Worm (Caenorhabditis elegans): ENCODE data around the gene Y81G3A.6.

Y81G3A.6 gene

DNA sequence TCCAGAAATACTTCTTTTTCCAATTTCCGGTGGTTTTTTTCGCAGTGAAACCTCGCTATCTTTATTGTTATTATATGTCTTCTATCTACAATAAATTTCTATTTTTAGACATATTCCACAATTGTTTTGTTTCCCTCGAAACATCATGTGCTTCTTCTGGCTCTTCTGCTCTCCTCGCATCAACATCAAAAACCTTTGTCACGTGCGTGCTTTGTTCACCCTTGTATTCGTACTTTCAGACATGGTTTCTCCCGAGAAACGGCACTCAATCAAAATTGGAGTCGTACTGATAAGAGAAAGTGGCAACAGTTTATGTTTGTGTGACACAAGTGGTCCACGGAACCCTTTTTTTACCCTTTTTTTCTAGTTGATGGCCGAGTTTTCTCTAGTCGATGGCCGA, 4.6 kb downstream of the Y81G3A.6 start (continued):
- TF ChIP-seq lsy-2 (tag; optimal IDR thresholded peaks at IDR 0.05) (no peak), sma-3 (GFP tag; optimal IDR thresholded peaks at IDR 0.05) (peak; percentile 25), blmp-1 (tag; optimal IDR thresholded peaks at IDR 0.05; ENCODE audit: insufficient read depth) (no peak)

DNA sequence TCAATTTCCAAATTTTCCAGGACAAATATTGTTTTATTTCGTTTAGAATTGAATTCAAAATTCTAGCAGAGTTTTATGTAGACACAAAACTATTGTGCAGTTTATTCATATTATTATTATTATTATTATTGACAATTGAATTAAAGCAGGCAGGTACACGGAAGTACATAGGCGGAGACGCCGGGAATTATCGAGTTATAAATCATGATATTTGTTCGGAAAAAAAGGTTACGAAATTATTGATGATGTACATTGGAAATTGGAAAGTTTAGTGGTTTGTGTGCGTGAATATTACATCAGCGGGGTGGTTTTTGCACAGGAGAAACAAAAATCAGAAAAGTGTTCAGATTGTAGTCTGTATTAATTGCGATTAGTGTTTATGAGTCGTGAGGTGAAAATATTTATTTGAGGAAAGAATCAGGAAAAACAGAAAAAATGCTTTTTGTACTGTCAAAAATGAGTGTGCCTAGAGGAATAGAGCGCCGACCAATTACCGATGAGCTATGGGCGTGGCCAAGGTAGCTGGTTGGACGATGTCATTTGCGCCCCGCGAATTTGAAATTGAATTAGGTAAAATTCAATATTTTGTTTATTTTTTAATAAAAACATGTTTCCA, 5.9 kb downstream of the Y81G3A.6 start:
- no peak for TF ChIP-seq peb-1 (tag; optimal IDR thresholded peaks at IDR 0.05)
- TF ChIP-seq nhr-6 (tag; optimal IDR thresholded peaks at IDR 0.05): no peak
- no peak for TF ChIP-seq ztf-4 (tag; optimal IDR thresholded peaks at IDR 0.05)
- TF ChIP-seq nhr-10 (tag; optimal IDR thresholded peaks at IDR 0.05): no peak
- TF ChIP-seq F13H6.1 (tag; optimal IDR thresholded peaks at IDR 0.05): no peak
- TF ChIP-seq egl-27 (tag; optimal IDR thresholded peaks at IDR 0.05): no peak
- TF ChIP-seq gmeb-1 (tag; optimal IDR thresholded peaks at IDR 0.05): no peak
- TF ChIP-seq sma-9 (GFP tag; optimal IDR thresholded peaks at IDR 0.05): peak; percentile 26
- no peak for TF ChIP-seq sma-9 (tag; optimal IDR thresholded peaks at IDR 0.05)
- no peak for TF ChIP-seq nhr-25 (tag; optimal IDR thresholded peaks at IDR 0.05)
- no peak for TF ChIP-seq mdl-1 (tag; optimal IDR thresholded peaks at IDR 0.05)
- peak; percentile 48 for TF ChIP-seq fos-1 (tag; optimal IDR thresholded peaks at IDR 0.05)
- no peak for TF ChIP-seq nhr-21 (tag; optimal IDR thresholded peaks at IDR 0.05)
- TF ChIP-seq mbf-1 (tag; optimal IDR thresholded peaks at IDR 0.05): no peak
- no peak for TF ChIP-seq snpc-4 (tag; optimal IDR thresholded peaks at IDR 0.05)
- TF ChIP-seq lin-39 (tag; optimal IDR thresholded peaks at IDR 0.05): no peak
- no peak for TF ChIP-seq unc-39 (tag; optimal IDR thresholded peaks at IDR 0.05)

DNA sequence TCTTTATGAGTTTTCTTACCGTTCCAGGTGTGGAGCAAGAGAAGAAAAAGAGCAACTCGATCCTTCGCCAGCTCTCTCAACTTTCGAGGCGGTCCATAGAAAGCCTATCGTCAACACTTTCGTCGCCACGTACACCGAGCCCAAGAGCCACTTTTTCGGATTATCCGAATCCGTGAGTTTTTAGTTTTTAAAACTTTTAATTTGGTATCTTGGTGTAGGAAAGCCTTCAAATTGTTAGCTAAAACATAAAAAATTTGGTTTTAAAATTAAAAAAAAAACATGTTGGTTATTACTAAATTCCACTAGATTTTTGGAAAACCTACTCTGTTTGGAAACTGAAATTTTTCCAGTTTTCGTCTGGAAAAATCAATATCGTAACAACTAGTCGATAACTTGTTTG, 8.6 kb downstream of the Y81G3A.6 start:
- no peak for TF ChIP-seq nhr-12 (tag; optimal IDR thresholded peaks at IDR 0.05)
- TF ChIP-seq alr-1 (tag; optimal IDR thresholded peaks at IDR 0.05): no peak
- no peak for TF ChIP-seq ztf-1 (GFP tag; conservative IDR thresholded peaks at IDR 0.05)
- no peak for TF ChIP-seq ceh-82 (tag; optimal IDR thresholded peaks at IDR 0.05)
- no peak for TF ChIP-seq lin-13 (GFP tag; optimal IDR thresholded peaks at IDR 0.05)
- no peak for TF ChIP-seq C34F6.9 (tag; optimal IDR thresholded peaks at IDR 0.05)
- TF ChIP-seq snpc-4 (tag; optimal IDR thresholded peaks at IDR 0.05): no peak
- TF ChIP-seq elt-3 (tag; optimal IDR thresholded peaks at IDR 0.05): no peak
- no peak for TF ChIP-seq ztf-11 (tag; optimal IDR thresholded peaks at IDR 0.05)
- no peak for TF ChIP-seq gmeb-1 (tag; optimal IDR thresholded peaks at IDR 0.05)
- TF ChIP-seq dmd-4 (tag; optimal IDR thresholded peaks at IDR 0.05): no peak
- no peak for TF ChIP-seq nhr-237 (tag; optimal IDR thresholded peaks at IDR 0.05)
- no peak for TF ChIP-seq Y55F3AM.14 (GFP tag; optimal IDR thresholded peaks at IDR 0.05)
- TF ChIP-seq F13H6.1 (tag; optimal IDR thresholded peaks at IDR 0.05): no peak
- no peak for TF ChIP-seq sem-4 (tag; optimal IDR thresholded peaks at IDR 0.05)
- no peak for TF ChIP-seq nhr-129 (tag; optimal IDR thresholded peaks at IDR 0.05)
- TF ChIP-seq nhr-21 (tag; optimal IDR thresholded peaks at IDR 0.05): no peak

ce11 chrII:13073102-13073501, 9.2 kb downstream of the Y81G3A.6 start, which contains the start of gene F42G4.5:
Gene F42G4.5 (plus strand): TSS chrII:13073480.
- TF ChIP-seq mab-5 (tag; optimal IDR thresholded peaks at IDR 0.05) (no peak), sma-9 (GFP tag; optimal IDR thresholded peaks at IDR 0.05) (peak; percentile 1), sma-9 (tag; optimal IDR thresholded peaks at IDR 0.05) (no peak), fos-1 (tag; optimal IDR thresholded peaks at IDR 0.05) (peak; percentile 79)

DNA sequence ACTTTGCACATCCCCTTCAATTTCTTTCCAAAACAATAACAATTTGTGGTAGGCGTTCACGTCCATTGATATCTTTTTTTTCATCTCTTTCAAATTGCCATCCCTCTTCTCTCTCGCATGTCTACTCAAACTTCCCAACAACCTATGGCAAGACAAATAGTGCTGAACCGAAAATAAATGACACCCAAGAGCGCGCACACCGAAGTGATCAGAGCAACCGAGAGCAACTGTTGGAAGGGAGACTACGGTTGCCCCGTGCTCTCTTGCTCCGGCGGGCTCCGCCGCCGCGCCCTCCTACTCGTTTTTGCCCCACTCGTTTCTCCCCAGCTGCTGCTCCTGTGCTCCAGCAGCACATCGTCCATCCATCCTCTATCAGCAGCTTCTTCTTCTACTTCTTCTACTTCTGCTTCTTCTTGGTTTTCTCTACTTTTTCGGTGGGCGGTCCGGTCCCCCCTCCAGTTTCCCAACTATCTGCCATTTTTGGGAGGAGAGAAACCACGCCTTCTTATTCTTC, 15.5 kb downstream of the Y81G3A.6 start:
- TF ChIP-seq lsy-2 (tag; optimal IDR thresholded peaks at IDR 0.05) (peak in 1 of 2 experiments; percentile 12), nhr-129 (tag; optimal IDR thresholded peaks at IDR 0.05) (peak; percentile 28), peb-1 (tag; optimal IDR thresholded peaks at IDR 0.05) (no peak), C34F6.9 (tag; optimal IDR thresholded peaks at IDR 0.05) (no peak), lin-39 (tag; optimal IDR thresholded peaks at IDR 0.05) (no peak), unc-62 (GFP tag; optimal IDR thresholded peaks at IDR 0.05) (no peak), zag-1 (tag; optimal IDR thresholded peaks at IDR 0.05) (no peak), sma-9 (GFP tag; optimal IDR thresholded peaks at IDR 0.05) (peak; percentile 3), sma-9 (tag; optimal IDR thresholded peaks at IDR 0.05) (no peak), F13H6.1 (tag; optimal IDR thresholded peaks at IDR 0.05) (peak; percentile 37), unc-55 (GFP tag; optimal IDR thresholded peaks at IDR 0.05) (peak; percentile 6), ztf-11 (tag; optimal IDR thresholded peaks at IDR 0.05) (no peak)

Measured in whole organism, L2 larva.